Worm (Caenorhabditis elegans) whole organism, young adult: Measurements from ENCODE around the gene F48A11.4.

Source experiments
- B0019.2 ChIP-seq: fragments of 200-800 bp; sonication (Bioruptor generic); conservative IDR thresholded peaks from 2 replicates; pipeline ENCODE4 v1.3.6; 2022; ENCODE audit warnings: missing genetic modification reagents, missing genetic modification characterization, missing compliant biosample characterization
- B0035.1 ChIP-seq: sonication (generic microtip); optimal IDR thresholded peaks from 2 replicates; lab custom pipeline; 2016; ENCODE audit warnings: missing genetic modification characterization, mild to moderate bottlenecking, missing compliant biosample characterization, missing genotype, missing genetic modification reagents
- B0261.1 ChIP-seq: sonication (generic microtip); optimal IDR thresholded peaks from 2 replicates; lab custom pipeline; 2016; ENCODE audit warnings: mild to moderate bottlenecking, missing genetic modification characterization, moderate library complexity, missing compliant biosample characterization
- F39B2.1 ChIP-seq: fragments of 200-800 bp; sonication (Bioruptor generic); IDR thresholded peaks from 2 replicates; pipeline ENCODE4 v1.3.6; 2022; ENCODE audit warnings: missing genetic modification reagents, missing genetic modification characterization, missing compliant biosample characterization
- F52B5.7 ChIP-seq: sonication (generic microtip); optimal IDR thresholded peaks from 2 replicates; lab custom pipeline; 2016; ENCODE audit warnings: mild to moderate bottlenecking, missing genetic modification characterization, missing compliant biosample characterization
- F55B11.4 ChIP-seq: sonication (generic microtip); optimal IDR thresholded peaks from 2 replicates; lab custom pipeline; 2016; ENCODE audit warnings: missing compliant biosample characterization, missing genetic modification characterization, borderline replicate concordance; ENCODE audit not compliant: insufficient read depth
- K11D2.4 ChIP-seq: fragments of 200-800 bp; sonication (Bioruptor generic); IDR thresholded peaks from 2 replicates; pipeline ENCODE4 v1.3.6; 2022; ENCODE audit warnings: missing genetic modification reagents, missing genetic modification characterization, missing compliant biosample characterization
- Y53F4B.3 ChIP-seq: fragments of 200-800 bp; sonication (Bioruptor generic); IDR thresholded peaks from 2 replicates; pipeline ENCODE4 v1.3.6; 2022; ENCODE audit warnings: missing genetic modification reagents, missing genetic modification characterization, missing compliant biosample characterization
- Y56A3A.18 ChIP-seq: fragments of 200-800 bp; sonication (Bioruptor generic); IDR thresholded peaks from 2 replicates; pipeline ENCODE4 v1.3.6; 2022; ENCODE audit warnings: missing genetic modification reagents, missing genetic modification characterization, missing compliant biosample characterization
- Y67H2A.10 ChIP-seq: fragments of 200-800 bp; sonication (Bioruptor generic); conservative IDR thresholded peaks from 2 replicates; pipeline ENCODE4 v1.3.6; 2022; ENCODE audit warnings: missing genetic modification reagents, missing genetic modification characterization, missing compliant biosample characterization
- Y95B8A.8 ChIP-seq: fragments of 200-800 bp; sonication (Bioruptor generic); IDR thresholded peaks from 2 replicates; pipeline ENCODE4 v1.3.6; 2022; ENCODE audit warnings: missing genetic modification reagents, missing genetic modification characterization, missing compliant biosample characterization
- ZK185.1 ChIP-seq: sonication (generic microtip); optimal IDR thresholded peaks from 2 replicates; lab custom pipeline; 2016; ENCODE audit warnings: mild to moderate bottlenecking, missing genetic modification characterization, missing compliant biosample characterization; ENCODE audit not compliant: poor library complexity, severe bottlenecking
- athp-1 ChIP-seq: sonication (generic microtip); optimal IDR thresholded peaks from 2 replicates; lab custom pipeline; 2017; ENCODE audit warnings: mild to moderate bottlenecking, missing genetic modification characterization, missing compliant biosample characterization
- attf-6 ChIP-seq: fragments of 200-800 bp; sonication (Bioruptor generic); IDR thresholded peaks from 2 replicates; pipeline ENCODE4 v1.3.6; 2022; ENCODE audit warnings: missing genetic modification reagents, missing genetic modification characterization, missing compliant biosample characterization
- bed-1 ChIP-seq: fragments of 200-800 bp; sonication (Bioruptor generic); IDR thresholded peaks from 2 replicates; pipeline ENCODE4 v1.3.6; 2022; ENCODE audit warnings: missing genetic modification reagents, missing genetic modification characterization, missing compliant biosample characterization
- ccch-3 ChIP-seq: fragments of 200-800 bp; sonication (Bioruptor generic); optimal IDR thresholded peaks from 2 replicates; lab custom pipeline; 2018; ENCODE audit warnings: mild to moderate bottlenecking, missing genetic modification characterization, missing compliant biosample characterization
- cebp-2 ChIP-seq: fragments of 200-800 bp; sonication (Bioruptor generic); IDR thresholded peaks from 2 replicates; pipeline ENCODE4 v1.3.6; 2022; ENCODE audit warnings: missing genetic modification characterization, missing compliant biosample characterization
- ceh-100 ChIP-seq: fragments of 200-800 bp; sonication (Bioruptor generic); IDR thresholded peaks from 2 replicates; pipeline ENCODE4 v1.3.6; 2022; ENCODE audit warnings: missing genetic modification reagents, missing genetic modification characterization, missing compliant biosample characterization
- ceh-27 ChIP-seq: fragments of 200-800 bp; sonication (Bioruptor generic); optimal IDR thresholded peaks from 2 replicates; lab custom pipeline; 2018; ENCODE audit warnings: mild to moderate bottlenecking, missing genetic modification characterization, moderate library complexity, missing compliant biosample characterization
- chd-7 ChIP-seq: sonication (generic microtip); optimal IDR thresholded peaks from 2 replicates; lab custom pipeline; 2016; ENCODE audit warnings: mild to moderate bottlenecking, missing genetic modification characterization, moderate library complexity, missing compliant biosample characterization
- dox-1 ChIP-seq: fragments of 200-800 bp; sonication (Bioruptor generic); IDR thresholded peaks from 2 replicates; pipeline ENCODE4 v1.3.6; 2022; ENCODE audit warnings: missing genetic modification reagents, missing genetic modification characterization, missing compliant biosample characterization
- egl-18 ChIP-seq: fragments of 200-800 bp; sonication (Bioruptor generic); IDR thresholded peaks from 2 replicates; pipeline ENCODE4 v1.3.6; 2022; ENCODE audit warnings: missing genetic modification reagents, missing genetic modification characterization, missing compliant biosample characterization
- fkh-3 ChIP-seq: sonication (generic microtip); optimal IDR thresholded peaks from 2 replicates; lab custom pipeline; 2016; ENCODE audit warnings: mild to moderate bottlenecking, missing genetic modification characterization, missing compliant biosample characterization
- gei-17 ChIP-seq: fragments of 200-800 bp; sonication (Bioruptor generic); optimal IDR thresholded peaks from 2 replicates; lab custom pipeline; 2018; ENCODE audit warnings: mild to moderate bottlenecking, missing genetic modification characterization, missing compliant biosample characterization
- him-1 ChIP-seq: sonication (generic microtip); optimal IDR thresholded peaks from 2 replicates; lab custom pipeline; 2016; ENCODE audit warnings: missing genotype, missing genetic modification reagents, missing genetic modification characterization, missing compliant biosample characterization
- hrde-1 ChIP-seq: sonication (generic microtip); optimal IDR thresholded peaks from 2 replicates; lab custom pipeline; 2016; ENCODE audit warnings: missing genetic modification characterization, mild to moderate bottlenecking, missing compliant biosample characterization, moderate library complexity, missing genotype, missing genetic modification reagents, borderline replicate concordance
- hsf-1 ChIP-seq: fragments of 200-800 bp; sonication (Bioruptor generic); IDR thresholded peaks from 2 replicates; pipeline ENCODE4 v1.3.6; 2022; ENCODE audit warnings: missing genetic modification reagents, missing genetic modification characterization, missing compliant biosample characterization
- let-526 ChIP-seq: fragments of 200-800 bp; sonication (Bioruptor generic); IDR thresholded peaks from 2 replicates; pipeline ENCODE4 v1.3.6; 2022; ENCODE audit warnings: missing genetic modification reagents, missing genetic modification characterization, missing compliant biosample characterization
- lin-35 ChIP-seq, 3 experiments: fragments of 150-350 bp in 2 of 3; sonication (generic microtip) in 1 of 3; optimal IDR thresholded peaks; 2 replicates each; lab custom pipeline; 2014 to 2018; ENCODE audit warnings: missing biosample characterization in 3 of 3, missing genetic modification characterization in 3 of 3, missing genetic modification reagents in 3 of 3
- lin-40 ChIP-seq: sonication (generic microtip); optimal IDR thresholded peaks from 2 replicates; lab custom pipeline; 2016; ENCODE audit warnings: missing genetic modification characterization, mild to moderate bottlenecking, missing compliant biosample characterization, missing genotype, missing genetic modification reagents
- lin-54 ChIP-seq: fragments of 200-800 bp; sonication (Bioruptor generic); optimal IDR thresholded peaks from 2 replicates; lab custom pipeline; 2018; ENCODE audit warnings: mild to moderate bottlenecking, missing genetic modification characterization, missing compliant biosample characterization
- madf-3 ChIP-seq: fragments of 200-800 bp; sonication (Bioruptor generic); IDR thresholded peaks from 2 replicates; pipeline ENCODE4 v1.3.6; 2022; ENCODE audit warnings: missing genetic modification reagents, missing genetic modification characterization, missing compliant biosample characterization
- mel-28 ChIP-seq: sonication (generic microtip); optimal IDR thresholded peaks from 2 replicates; lab custom pipeline; 2016; ENCODE audit warnings: borderline replicate concordance, mild to moderate bottlenecking, missing genetic modification characterization, missing compliant biosample characterization
- nfya-2 ChIP-seq: fragments of 200-800 bp; sonication (Bioruptor generic); IDR thresholded peaks from 2 replicates; pipeline ENCODE4 v1.3.6; 2022; ENCODE audit warnings: missing genetic modification reagents, missing genetic modification characterization, missing compliant biosample characterization
- nhr-120 ChIP-seq: fragments of 200-800 bp; sonication (Bioruptor generic); IDR thresholded peaks from 2 replicates; pipeline ENCODE4 v1.3.6; 2022; ENCODE audit warnings: missing genetic modification characterization, missing compliant biosample characterization
- nhr-27 ChIP-seq: fragments of 200-800 bp; sonication (Bioruptor generic); optimal IDR thresholded peaks from 2 replicates; lab custom pipeline; 2018; ENCODE audit warnings: mild to moderate bottlenecking, missing genetic modification characterization, moderate library complexity, missing compliant biosample characterization
- nhr-80 ChIP-seq: sonication (generic microtip); optimal IDR thresholded peaks from 2 replicates; lab custom pipeline; 2016; ENCODE audit warnings: missing genetic modification characterization, missing compliant biosample characterization
- nhr-90 ChIP-seq: sonication (generic microtip); optimal IDR thresholded peaks from 2 replicates; lab custom pipeline; 2016; ENCODE audit warnings: missing genotype, mild to moderate bottlenecking, missing genetic modification characterization, missing compliant biosample characterization
- pbrm-1 ChIP-seq: fragments of 200-800 bp; sonication (Bioruptor generic); IDR thresholded peaks from 2 replicates; pipeline ENCODE4 v1.3.6; 2022; ENCODE audit warnings: missing genetic modification reagents, missing genetic modification characterization, missing compliant biosample characterization
- pha-4 ChIP-seq: fragments of 150-350 bp; sonication (generic microtip); optimal IDR thresholded peaks from 2 replicates; lab custom pipeline; 2014; ENCODE audit warnings: missing biosample characterization, missing genetic modification reagents, missing genetic modification characterization
- snpc-1.3 ChIP-seq: sonication (generic microtip); optimal IDR thresholded peaks from 2 replicates; lab custom pipeline; 2017; ENCODE audit warnings: missing genetic modification characterization, mild to moderate bottlenecking, missing compliant biosample characterization, antibody characterized with exemption, moderate library complexity, missing genotype, missing genetic modification reagents; ENCODE audit not compliant: insufficient read depth
- somi-1 ChIP-seq: fragments of 200-800 bp; sonication (Bioruptor generic); optimal IDR thresholded peaks from 2 replicates; lab custom pipeline; 2018; ENCODE audit warnings: mild to moderate bottlenecking, missing genetic modification characterization, missing compliant biosample characterization
- tbp1 ChIP-seq: fragments of 200-800 bp; sonication (Bioruptor generic); optimal IDR thresholded peaks from 2 replicates; lab custom pipeline; 2018; ENCODE audit warnings: mild to moderate bottlenecking, missing genetic modification characterization, missing compliant biosample characterization
- unc-130 ChIP-seq: sonication (generic microtip); optimal IDR thresholded peaks from 2 replicates; lab custom pipeline; 2016; ENCODE audit warnings: missing genetic modification reagents, missing genetic modification characterization, missing compliant biosample characterization
- zfh-2 ChIP-seq: fragments of 200-800 bp; sonication (Bioruptor generic); conservative IDR thresholded peaks from 2 replicates; pipeline ENCODE4 v1.3.6; 2022; ENCODE audit warnings: missing genetic modification reagents, missing genetic modification characterization, missing compliant biosample characterization
- zim-3 ChIP-seq: sonication (generic microtip); optimal IDR thresholded peaks from 2 replicates; lab custom pipeline; 2017; ENCODE audit warnings: mild to moderate bottlenecking, missing genetic modification characterization, moderate library complexity, missing compliant biosample characterization
- ztf-22 ChIP-seq: fragments of 200-800 bp; sonication (Bioruptor generic); optimal IDR thresholded peaks from 2 replicates; lab custom pipeline; 2018; ENCODE audit warnings: mild to moderate bottlenecking, missing genetic modification characterization, moderate library complexity, missing compliant biosample characterization
- ztf-26 ChIP-seq: sonication (generic microtip); optimal IDR thresholded peaks from 2 replicates; lab custom pipeline; 2017; ENCODE audit warnings: missing genetic modification characterization, missing compliant biosample characterization

F48A11.4 gene

ce11 chrII:255124-255523 is 38.7 kb upstream of the F48A11.4 start (continued):
- peak; percentile 95 for TF ChIP-seq ceh-27 (GFP tag; lab: Kevin White, UChicago)
- peak; percentile 41 for TF ChIP-seq him-1 (tag; lab: Kevin White, UChicago)
- peak; percentile 28 for TF ChIP-seq hrde-1 (tag; lab: Kevin White, UChicago)
- TF ChIP-seq lin-40 (tag; lab: Kevin White, UChicago), result peak; percentile 94
- peak; percentile 59 for TF ChIP-seq ztf-22
- peak; percentile 53; the same call in 1 of the 2 replicates for TF ChIP-seq Y56A3A.18 (GFP tag; lab: Robert Waterston, UW)
- peak; percentile 43 for TF ChIP-seq somi-1 (GFP tag; lab: Kevin White, UChicago)
- peak; percentile 86 for TF ChIP-seq ceh-100
- TF ChIP-seq F39B2.1 (GFP tag; lab: Robert Waterston, UW), result no peak
- peak; percentile 70; the same call in 1 of the 2 replicates for TF ChIP-seq zfh-2 (GFP tag; lab: Robert Waterston, UW)
- peak; percentile 69 for TF ChIP-seq tbp1 (GFP tag; lab: Kevin White, UChicago)
- TF ChIP-seq lin-35 (GFP tag; optimal IDR thresholded peaks at IDR 0.05; lab: Kevin White, UChicago), result peak in 1 of 3 experiments; percentile 94
- TF ChIP-seq hsf-1 (GFP tag; lab: Robert Waterston, UW), result no peak
- peak; percentile 92 for TF ChIP-seq K11D2.4
- TF ChIP-seq ccch-3 (GFP tag; lab: Kevin White, UChicago), result peak; percentile 48
- peak; percentile 75 for TF ChIP-seq Y67H2A.10 (GFP tag; lab: Robert Waterston, UW)
- TF ChIP-seq attf-6 (GFP tag; lab: Robert Waterston, UW), result 0 out of 2 replicates have a peak, but pooled peaks have one; percentile 58
- TF ChIP-seq pbrm-1, result peak; percentile 94
- peak; percentile 91 for TF ChIP-seq lin-54 (GFP tag; lab: Kevin White, UChicago)
- no peak for TF ChIP-seq nhr-120 (GFP tag; lab: Robert Waterston, UW)
- peak; percentile 70 for TF ChIP-seq nhr-80 (tag; lab: Kevin White, UChicago)
- no peak for TF ChIP-seq fkh-3 (tag; lab: Kevin White, UChicago)
- TF ChIP-seq bed-1 (GFP tag; lab: Robert Waterston, UW), result no peak
- TF ChIP-seq mel-28 (tag; lab: Kevin White, UChicago), result peak; percentile 70
- 0 out of 2 replicates have a peak, but pooled peaks have one; percentile 35 for TF ChIP-seq cebp-2 (GFP tag; lab: Robert Waterston, UW)
- peak; percentile 63; the same call in 1 of the 2 replicates for TF ChIP-seq Y53F4B.3 (GFP tag; lab: Robert Waterston, UW)
- TF ChIP-seq let-526 (GFP tag; lab: Robert Waterston, UW), result peak; percentile 82; the same call in 1 of the 2 replicates
- peak; percentile 76 for TF ChIP-seq ztf-26 (tag; lab: Kevin White, UChicago)
- no peak for TF ChIP-seq F55B11.4 (tag; lab: Kevin White, UChicago)
- TF ChIP-seq gei-17 (GFP tag; lab: Kevin White, UChicago), result peak; percentile 44
- peak; percentile 71 for TF ChIP-seq snpc-1.3
- peak; percentile 17 for TF ChIP-seq B0035.1 (tag; lab: Kevin White, UChicago)
- TF ChIP-seq egl-18, result no peak
- peak; percentile 65 for TF ChIP-seq pha-4 (tag; lab: Kevin White, UChicago)
- TF ChIP-seq F52B5.7, result peak; percentile 54
- TF ChIP-seq nfya-2 (GFP tag; lab: Robert Waterston, UW), result no peak
- TF ChIP-seq dox-1 (GFP tag; lab: Robert Waterston, UW), result peak; percentile 97
- TF ChIP-seq unc-130 (GFP tag; lab: Kevin White, UChicago), result peak; percentile 75
- TF ChIP-seq B0019.2 (GFP tag; lab: Robert Waterston, UW), result peak; percentile 69
- TF ChIP-seq athp-1 (tag; lab: Kevin White, UChicago), result peak; percentile 96
- peak; percentile 30 for TF ChIP-seq chd-7 (tag; lab: Kevin White, UChicago)
- peak; percentile 93 for TF ChIP-seq Y95B8A.8
- peak; percentile 13 for TF ChIP-seq B0261.1 (tag; lab: Kevin White, UChicago)
- TF ChIP-seq ZK185.1 (tag; lab: Kevin White, UChicago), result peak; percentile 95
- no peak for TF ChIP-seq nhr-27
- TF ChIP-seq zim-3, result peak; percentile 48
- TF ChIP-seq nhr-90, result peak; percentile 4
- peak; percentile 41; the same call in 1 of the 2 replicates for TF ChIP-seq madf-3 (GFP tag; lab: Robert Waterston, UW)
